Fruit fly (Drosophila melanogaster): ENCODE data around the gene Taf3.

Taf3 gene

DNA sequence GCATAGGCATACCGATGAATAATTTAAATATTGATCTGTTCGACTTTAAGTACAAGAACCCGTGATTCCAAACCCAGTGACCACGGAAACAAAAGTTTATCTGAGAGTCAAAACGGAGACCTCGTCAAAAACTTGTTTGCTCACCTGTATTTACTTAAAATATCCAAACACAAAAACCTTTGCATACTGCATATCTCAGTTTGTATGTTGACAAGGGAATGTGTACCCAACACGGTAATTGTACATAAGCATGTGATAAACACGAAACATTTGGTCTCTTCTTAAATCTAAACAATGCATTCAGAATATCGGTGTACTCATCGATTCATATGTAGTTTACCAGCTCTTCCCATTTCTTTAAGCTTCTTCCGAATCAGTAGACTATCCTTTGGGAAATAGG is 31.1 kb upstream of the Taf3 start (continued):
- TF ChIP-seq Aef1 (GFP tag; IDR thresholded peaks at IDR 0.05) (no peak), tio (GFP tag; optimal IDR thresholded peaks at IDR 0.05) (peak; percentile 85), CG32532 (GFP tag; IDR thresholded peaks at IDR 0.05) (no peak), CHES-1-like (GFP tag; optimal IDR thresholded peaks at IDR 0.05) (peak; percentile 89), cad (GFP tag; optimal IDR thresholded peaks at IDR 0.05) (no peak), NC2α (GFP tag; optimal IDR thresholded peaks at IDR 0.05) (peak; percentile 93), wek (GFP tag; optimal IDR thresholded peaks at IDR 0.05) (peak; percentile 97), luna (GFP tag; optimal IDR thresholded peaks at IDR 0.05) (peak; percentile 22), H2.0 (GFP tag; IDR thresholded peaks at IDR 0.05) (no peak; the same call in none of the 2 replicates), br (optimal IDR thresholded peaks at IDR 0.05) (no peak), fu2 (GFP tag; optimal IDR thresholded peaks at IDR 0.05) (peak; percentile 54), CG8924 (tag; optimal IDR thresholded peaks at IDR 0.05) (peak; percentile 95), PHDP (tag; optimal IDR thresholded peaks at IDR 0.05) (peak; percentile 92), CG13624 (GFP tag; optimal IDR thresholded peaks at IDR 0.05) (peak; percentile 72), sr (GFP tag; IDR thresholded peaks at IDR 0.05) (no peak), ash1 (GFP tag; optimal IDR thresholded peaks at IDR 0.05) (peak; percentile 94), CG9817 (tag; optimal IDR thresholded peaks at IDR 0.05) (peak; percentile 76), Opbp (GFP tag; IDR thresholded peaks at IDR 0.05; ENCODE audit: partially characterized antibody) (no peak), grn (GFP tag; optimal IDR thresholded peaks at IDR 0.05) (peak; percentile 93), CG2120 (GFP tag; optimal IDR thresholded peaks at IDR 0.05) (peak; percentile 53), Nf-YA (GFP tag; IDR thresholded peaks at IDR 0.05) (peak; percentile 93), MESR4 (GFP tag; optimal IDR thresholded peaks at IDR 0.05) (peak; percentile 51), CG6689 (GFP tag; IDR thresholded peaks at IDR 0.05) (peak; percentile 64; the same call in 1 of the 2 replicates), Oaz (GFP tag; IDR thresholded peaks at IDR 0.05) (no peak; the same call in 1 of the 2 replicates), zfh2 (GFP tag; optimal IDR thresholded peaks at IDR 0.05) (peak; percentile 25), CG13775 (GFP tag; optimal IDR thresholded peaks at IDR 0.05) (peak; percentile 73), Vsx1 (GFP tag; optimal IDR thresholded peaks at IDR 0.05) (peak; percentile 97), Hr3 (GFP tag; optimal IDR thresholded peaks at IDR 0.05) (peak; percentile 58), Kr (GFP tag; optimal IDR thresholded peaks at IDR 0.05) (peak; percentile 100), CG8290 (GFP tag; optimal IDR thresholded peaks at IDR 0.05) (peak; percentile 96), CG8290 (tag; optimal IDR thresholded peaks at IDR 0.05) (peak; percentile 95 to 100), pum (GFP tag; optimal IDR thresholded peaks at IDR 0.05) (peak; percentile 80), Nf-YB (GFP tag; optimal IDR thresholded peaks at IDR 0.05) (peak; percentile 86), oc (tag; optimal IDR thresholded peaks at IDR 0.05) (peak; percentile 87), sc (optimal IDR thresholded peaks at IDR 0.05) (no peak), sc (GFP tag; optimal IDR thresholded peaks at IDR 0.05) (peak; percentile 95), Awh (GFP tag; IDR thresholded peaks at IDR 0.05) (peak; percentile 97), CG17829 (tag; optimal IDR thresholded peaks at IDR 0.05) (peak; percentile 86), Dbx (GFP tag; IDR thresholded peaks at IDR 0.05) (no peak; the same call in 2 of the 3 replicates), CG18011 (GFP tag; optimal IDR thresholded peaks at IDR 0.05) (peak; percentile 70), CG4360 (GFP tag; IDR thresholded peaks at IDR 0.05) (peak; percentile 77), CG5953 (GFP tag; IDR thresholded peaks at IDR 0.05) (peak; percentile 68; the same call in 1 of the 2 replicates), CG11456 (GFP tag; IDR thresholded peaks at IDR 0.05) (no peak), ranshi (GFP tag; IDR thresholded peaks at IDR 0.05) (no peak; the same call in 1 of the 2 replicates), HmgZ (tag; optimal IDR thresholded peaks at IDR 0.05) (peak; percentile 93), CG12236 (GFP tag; optimal IDR thresholded peaks at IDR 0.05) (peak; percentile 97), CG10321 (GFP tag; IDR thresholded peaks at IDR 0.05) (peak; percentile 72), nau (GFP tag; optimal IDR thresholded peaks at IDR 0.05) (peak; percentile 96), CG14050 (GFP tag; IDR thresholded peaks at IDR 0.05) (peak; percentile 78), fd64A (GFP tag; optimal IDR thresholded peaks at IDR 0.05) (peak; percentile 99), CG3726 (GFP tag; IDR thresholded peaks at IDR 0.05) (no peak; the same call in 2 of the 3 replicates), CG2712 (tag; optimal IDR thresholded peaks at IDR 0.05) (peak; percentile 91), CG2678 (tag; optimal IDR thresholded peaks at IDR 0.05) (peak; percentile 94)
